Fruit fly (Drosophila melanogaster) whole organism, prepupa: ENCODE measurements around the gene CG1951.
A peak's percentile ranks its signal among the peaks of the same experiment; 100 is the strongest.

Experiments
- Blimp-1 ChIP-seq: fragments of 200-800 bp; sonication (Bioruptor generic); optimal IDR thresholded peaks from 3 replicates; lab custom pipeline; 2017; ENCODE audit warnings: missing biosample characterization, missing genetic modification characterization, mild to moderate bottlenecking, moderate library complexity, missing genetic modification reagents
- CG10669 ChIP-seq: fragments of 200-800 bp; sonication (Bioruptor generic); optimal IDR thresholded peaks from 3 replicates; lab custom pipeline; 2018; ENCODE audit warnings: missing biosample characterization, mild to moderate bottlenecking, missing genetic modification characterization, moderate library complexity
- CG11294 ChIP-seq: fragments of 200-800 bp; sonication (Bioruptor generic); IDR thresholded peaks from 2 replicates; pipeline ENCODE4 v1.3.6; 2022; ENCODE audit warnings: missing biosample characterization, missing genetic modification characterization
- CG11762 ChIP-seq: fragments of 200-800 bp; sonication (Bioruptor generic); optimal IDR thresholded peaks from 3 replicates; lab custom pipeline; 2016; ENCODE audit warnings: missing biosample characterization, missing genetic modification characterization; ENCODE audit not compliant: insufficient read depth
- CG11902 ChIP-seq: fragments of 200-800 bp; sonication (Bioruptor generic); optimal IDR thresholded peaks from 3 replicates; lab custom pipeline; 2016; ENCODE audit warnings: missing biosample characterization, missing genetic modification characterization
- CG15336 ChIP-seq: fragments of 200-800 bp; sonication (Bioruptor generic); IDR thresholded peaks from 2 replicates; pipeline ENCODE4 v1.3.6; 2022; ENCODE audit warnings: missing biosample characterization, missing genetic modification characterization
- CG1621 ChIP-seq: fragments of 200-800 bp; sonication (Bioruptor generic); optimal IDR thresholded peaks from 3 replicates; lab custom pipeline; 2018; ENCODE audit warnings: missing biosample characterization, mild to moderate bottlenecking, missing genetic modification characterization
- CG3032 ChIP-seq: fragments of 200-800 bp; optimal IDR thresholded peaks from 2 replicates; lab custom pipeline; 2019; ENCODE audit warnings: missing biosample characterization, mild to moderate bottlenecking, missing genetic modification characterization, moderate library complexity
- CG31627 ChIP-seq: fragments of 200-800 bp; sonication (Bioruptor generic); optimal IDR thresholded peaks from 3 replicates; lab custom pipeline; 2016; ENCODE audit warnings: missing biosample characterization, missing genetic modification characterization
- CG34406 ChIP-seq: fragments of 200-800 bp; sonication (Bioruptor generic); optimal IDR thresholded peaks from 3 replicates; lab custom pipeline; 2016; ENCODE audit warnings: missing biosample characterization, missing genetic modification characterization
- CG3919 ChIP-seq: fragments of 200-800 bp; sonication (Bioruptor generic); optimal IDR thresholded peaks from 3 replicates; lab custom pipeline; 2016; ENCODE audit warnings: missing biosample characterization, missing genetic modification characterization
- CG6163 ChIP-seq: fragments of 200-800 bp; sonication (Bioruptor generic); IDR thresholded peaks from 3 replicates; pipeline ENCODE4 v1.3.6; 2022; ENCODE audit warnings: missing biosample characterization, missing genetic modification characterization
- CG6276 ChIP-seq: fragments of 200-800 bp; sonication (Bioruptor generic); optimal IDR thresholded peaks from 2 replicates; lab custom pipeline; 2017; ENCODE audit warnings: missing biosample characterization, mild to moderate bottlenecking, missing genetic modification characterization
- CG6808 ChIP-seq: fragments of 200-800 bp; sonication (Bioruptor generic); optimal IDR thresholded peaks from 3 replicates; lab custom pipeline; 2017; ENCODE audit warnings: missing biosample characterization, missing genetic modification characterization, mild to moderate bottlenecking, moderate library complexity, missing genetic modification reagents
- CG6854 ChIP-seq: fragments of 200-800 bp; sonication (Bioruptor generic); optimal IDR thresholded peaks from 2 replicates; lab custom pipeline; 2017; ENCODE audit warnings: missing biosample characterization, mild to moderate bottlenecking, missing genetic modification characterization
- CG7368 ChIP-seq: fragments of 200-800 bp; sonication (Bioruptor generic); optimal IDR thresholded peaks from 3 replicates; lab custom pipeline; 2016; ENCODE audit warnings: missing biosample characterization, missing genetic modification characterization
- CG8119 ChIP-seq: fragments of 200-800 bp; sonication (Bioruptor generic); IDR thresholded peaks from 3 replicates; pipeline ENCODE4 v1.3.6; 2022; ENCODE audit warnings: missing biosample characterization, missing genetic modification characterization
- CG8319 ChIP-seq: fragments of 200-800 bp; sonication (Bioruptor generic); optimal IDR thresholded peaks from 3 replicates; lab custom pipeline; 2016; ENCODE audit warnings: missing biosample characterization, missing genetic modification characterization
- CG9139 ChIP-seq: fragments of 200-800 bp; sonication (Bioruptor generic); optimal IDR thresholded peaks from 3 replicates; lab custom pipeline; 2017; ENCODE audit warnings: missing biosample characterization, mild to moderate bottlenecking, missing genetic modification characterization
- Eip78C ChIP-seq: fragments of 200-800 bp; sonication (Bioruptor generic); peaks from one replicate; lab custom pipeline; 2016; ENCODE audit warnings: missing biosample characterization, missing genetic modification characterization
- Eip93F ChIP-seq: fragments of 200-800 bp; sonication (Bioruptor generic); optimal IDR thresholded peaks from 2 replicates; lab custom pipeline; 2016; ENCODE audit warnings: missing biosample characterization, mild to moderate bottlenecking, missing genetic modification characterization
- Gug ChIP-seq: fragments of 200-800 bp; sonication (Bioruptor generic); IDR thresholded peaks from 2 replicates; pipeline ENCODE4 v1.3.6; 2022; ENCODE audit warnings: missing biosample characterization, missing genetic modification characterization
- Hr38 ChIP-seq: sonication (Bioruptor generic); optimal IDR thresholded peaks from 2 replicates; lab custom pipeline; 2016; ENCODE audit warnings: missing biosample characterization, missing genetic modification characterization
- Hr39 ChIP-seq: fragments of 200-800 bp; sonication (Bioruptor generic); optimal IDR thresholded peaks from 2 replicates; lab custom pipeline; 2016; ENCODE audit warnings: missing biosample characterization, missing genetic modification characterization
- Hr4 ChIP-seq: fragments of 200-800 bp; sonication (Bioruptor generic); optimal IDR thresholded peaks from 3 replicates; lab custom pipeline; 2016; ENCODE audit warnings: missing biosample characterization, missing genetic modification characterization
- Lpt ChIP-seq: fragments of 200-800 bp; sonication (Bioruptor generic); optimal IDR thresholded peaks from 3 replicates; lab custom pipeline; 2016; ENCODE audit warnings: missing biosample characterization, missing genetic modification characterization
- Met ChIP-seq: fragments of 200-800 bp; sonication (Bioruptor generic); optimal IDR thresholded peaks from 3 replicates; lab custom pipeline; 2016; ENCODE audit warnings: missing biosample characterization, missing genetic modification characterization
- Sox102F ChIP-seq: fragments of 200-800 bp; sonication (Bioruptor generic); optimal IDR thresholded peaks from 2 replicates; lab custom pipeline; 2016; ENCODE audit warnings: missing biosample characterization, mild to moderate bottlenecking, missing genetic modification characterization
- Sox14 ChIP-seq: fragments of 200-800 bp; sonication (Bioruptor generic); optimal IDR thresholded peaks from 3 replicates; lab custom pipeline; 2016; ENCODE audit warnings: missing biosample characterization, missing genetic modification characterization
- Sox15 ChIP-seq: fragments of 200-800 bp; sonication (Bioruptor generic); optimal IDR thresholded peaks from 3 replicates; lab custom pipeline; 2016; ENCODE audit warnings: missing biosample characterization, missing genetic modification characterization
- dac ChIP-seq: fragments of 200-800 bp; sonication (Bioruptor generic); optimal IDR thresholded peaks from 2 replicates; lab custom pipeline; 2017; ENCODE audit warnings: missing biosample characterization, mild to moderate bottlenecking, missing genetic modification characterization
- dsx ChIP-seq: fragments of 200-800 bp; optimal IDR thresholded peaks from 3 replicates; lab custom pipeline; 2019; ENCODE audit warnings: missing biosample characterization, mild to moderate bottlenecking, missing genetic modification characterization, moderate library complexity; ENCODE audit not compliant: poor library complexity, severe bottlenecking
- eg ChIP-seq: fragments of 200-800 bp; sonication (Bioruptor generic); IDR thresholded peaks from 3 replicates; pipeline ENCODE4 v1.3.6; 2022; ENCODE audit warnings: missing biosample characterization, missing genetic modification characterization
- esn ChIP-seq: fragments of 200-800 bp; sonication (Bioruptor generic); optimal IDR thresholded peaks from 2 replicates; lab custom pipeline; 2016; ENCODE audit warnings: missing biosample characterization, mild to moderate bottlenecking, missing genetic modification characterization, moderate library complexity
- fkh ChIP-seq: fragments of 200-800 bp; sonication (Bioruptor generic); optimal IDR thresholded peaks from 3 replicates; lab custom pipeline; 2017; ENCODE audit warnings: missing biosample characterization, mild to moderate bottlenecking, missing genetic modification characterization, moderate library complexity
- lz ChIP-seq: fragments of 200-800 bp; sonication (Bioruptor generic); optimal IDR thresholded peaks from 3 replicates; lab custom pipeline; 2016; ENCODE audit warnings: missing biosample characterization, missing genetic modification characterization
- net ChIP-seq: fragments of 200-800 bp; sonication (Bioruptor generic); optimal IDR thresholded peaks from 3 replicates; lab custom pipeline; 2016; ENCODE audit warnings: missing biosample characterization, missing genetic modification characterization
- pdm3 ChIP-seq: fragments of 200-800 bp; sonication (Bioruptor generic); optimal IDR thresholded peaks from 3 replicates; lab custom pipeline; 2016; ENCODE audit warnings: missing biosample characterization, missing genetic modification characterization
- salr ChIP-seq, 2 experiments: fragments of 200-800 bp; sonication (Bioruptor generic); optimal IDR thresholded peaks; 3 replicates each; lab custom pipeline; 2016 to 2018; ENCODE audit warnings: missing biosample characterization in 2 of 2, missing genetic modification characterization in 2 of 2, mild to moderate bottlenecking in 1 of 2
- spab ChIP-seq: fragments of 200-800 bp; sonication (Bioruptor generic); optimal IDR thresholded peaks from 2 replicates; lab custom pipeline; 2017; ENCODE audit warnings: missing biosample characterization, mild to moderate bottlenecking, missing genetic modification characterization, missing genetic modification reagents
- ss ChIP-seq, 2 experiments: fragments of 200-800 bp; sonication (Bioruptor generic); optimal IDR thresholded peaks; 2 replicates in 1 of 2; 3 replicates in 1 of 2; lab custom pipeline; 2017 to 2018; ENCODE audit warnings: mild to moderate bottlenecking in 2 of 2, missing biosample characterization in 2 of 2, missing genetic modification characterization in 2 of 2, moderate library complexity in 1 of 2
- svp ChIP-seq: fragments of 200-800 bp; sonication (Bioruptor generic); peaks from one replicate; lab custom pipeline; 2016; ENCODE audit warnings: missing biosample characterization, missing genetic modification characterization
- topi ChIP-seq: fragments of 200-800 bp; sonication (Bioruptor generic); optimal IDR thresholded peaks from 3 replicates; lab custom pipeline; 2016; ENCODE audit warnings: missing biosample characterization, missing genetic modification characterization
- vri ChIP-seq: fragments of 200-800 bp; sonication (Bioruptor generic); optimal IDR thresholded peaks from 3 replicates; lab custom pipeline; 2016; ENCODE audit warnings: missing biosample characterization, mild to moderate bottlenecking, missing genetic modification characterization

The CG1951 gene

DNA sequence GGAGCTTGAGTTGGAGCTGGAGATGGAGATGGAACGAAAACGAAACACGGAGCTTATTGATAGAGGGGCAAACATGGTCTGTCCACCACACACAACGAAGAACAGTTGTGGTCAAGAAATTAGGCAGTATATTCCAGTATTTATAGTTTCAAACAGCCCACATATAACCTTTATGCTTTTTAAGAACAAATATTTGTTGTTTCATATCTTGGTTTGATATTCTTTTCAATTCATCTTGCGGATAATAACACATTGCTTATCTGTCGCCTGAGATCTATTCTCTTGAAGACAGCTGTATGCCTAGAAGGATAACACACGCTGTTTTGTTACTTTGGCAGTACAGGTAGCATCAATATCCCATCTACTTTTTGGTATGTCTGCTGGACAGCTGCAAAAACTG, 45.8 kb downstream of the CG1951 start (continued):
- TF ChIP-seq esn (GFP tag; lab: Kevin White, UChicago), result no peak
- TF ChIP-seq CG31627, result no peak
- no peak for TF ChIP-seq pdm3 (GFP tag; lab: Kevin White, UChicago)
- no peak for TF ChIP-seq net
- no peak for TF ChIP-seq Gug (GFP tag; lab: Robert Waterston, UW)
- TF ChIP-seq CG34406 (GFP tag; lab: Kevin White, UChicago), result no peak
- no peak for TF ChIP-seq eg
- no peak for TF ChIP-seq CG8319 (GFP tag; lab: Kevin White, UChicago)
- TF ChIP-seq CG11902, result no peak
- no peak for TF ChIP-seq svp (GFP tag; lab: Kevin White, UChicago)
- peak; percentile 63; the same call in 2 of the 3 replicates for TF ChIP-seq CG6163 (GFP tag; lab: Robert Waterston, UW)
- no peak for TF ChIP-seq CG1621
- TF ChIP-seq, all 60 proteins: peak for 18

DNA sequence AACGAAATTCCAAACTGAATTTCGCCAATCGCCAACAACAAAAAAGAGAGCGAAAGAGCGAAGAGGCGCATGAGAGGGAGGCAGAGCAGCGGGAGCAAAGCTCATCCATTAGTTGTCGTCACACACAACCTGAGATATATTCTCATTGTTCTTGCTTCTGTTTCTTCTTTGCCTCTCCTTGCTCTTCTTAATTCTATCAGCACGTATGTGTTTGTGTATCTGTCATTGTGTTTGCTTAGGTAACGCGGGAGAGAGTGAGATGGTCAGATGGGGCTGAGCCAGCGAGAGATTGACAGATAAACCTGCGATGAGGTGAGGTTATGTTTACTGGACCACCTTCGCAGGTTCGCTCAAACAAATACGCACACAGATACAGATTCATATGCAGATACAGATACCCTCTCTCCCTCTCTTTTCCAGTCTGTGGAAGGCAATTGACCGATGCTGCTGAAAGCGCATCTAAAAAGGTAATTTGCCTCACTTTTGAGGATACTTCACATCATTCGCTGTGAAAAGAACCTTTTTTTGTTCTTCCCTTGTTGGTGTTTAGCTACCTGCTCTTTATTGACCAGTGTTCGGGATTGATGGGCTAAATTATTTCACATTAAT, 47.1 kb downstream of the CG1951 start:
- 0 out of 3 replicates have a peak, but pooled peaks have one; percentile 27 for TF ChIP-seq CG8119
- peak; percentile 88 for TF ChIP-seq fkh (GFP tag; lab: Kevin White, UChicago)
- TF ChIP-seq Eip78C (GFP tag; lab: Kevin White, UChicago), result peak; percentile 68
- peak; percentile 9 for TF ChIP-seq spab
- TF ChIP-seq net, result peak; percentile 20
- TF ChIP-seq Sox102F (GFP tag; lab: Kevin White, UChicago), result peak; percentile 44
- TF ChIP-seq CG6163 (GFP tag; lab: Robert Waterston, UW), result 0 out of 3 replicates have a peak, but pooled peaks have one; percentile 29
- TF ChIP-seq Sox15 (GFP tag; lab: Kevin White, UChicago), result no peak
- peak in 1 of 2 experiments; percentile 45 for TF ChIP-seq salr (GFP tag; optimal IDR thresholded peaks at IDR 0.05; lab: Kevin White, UChicago)
- TF ChIP-seq topi, result peak; percentile 7
- no peak for TF ChIP-seq CG11294 (GFP tag; lab: Robert Waterston, UW)
- TF ChIP-seq CG6808 (GFP tag; lab: Kevin White, UChicago), result peak; percentile 57
- 0 out of 3 replicates have a peak, but pooled peaks have one; percentile 45 for TF ChIP-seq eg
- TF ChIP-seq dsx (GFP tag; lab: Kevin White, UChicago), result peak; percentile 57
- peak; percentile 19 for TF ChIP-seq CG10669 (GFP tag; lab: Kevin White, UChicago)
- no peak for TF ChIP-seq pdm3 (GFP tag; lab: Kevin White, UChicago)
- TF ChIP-seq CG15336 (GFP tag; lab: Robert Waterston, UW), result peak; percentile 35; the same call in 1 of the 2 replicates
- no peak for TF ChIP-seq dac (GFP tag; lab: Kevin White, UChicago)
- peak; percentile 27 for TF ChIP-seq esn (GFP tag; lab: Kevin White, UChicago)
- peak; percentile 15 for TF ChIP-seq CG6276
- peak; percentile 56 for TF ChIP-seq Sox14 (GFP tag; lab: Kevin White, UChicago)
- no peak for TF ChIP-seq Eip93F (GFP tag; lab: Kevin White, UChicago)
- no peak for TF ChIP-seq Met (GFP tag; lab: Kevin White, UChicago)
- no peak for TF ChIP-seq CG8319 (GFP tag; lab: Kevin White, UChicago)
- TF ChIP-seq CG9139, result peak; percentile 57
- no peak for TF ChIP-seq Hr38 (GFP tag; lab: Kevin White, UChicago)
- peak; percentile 66 for TF ChIP-seq vri
- peak; percentile 55 for TF ChIP-seq Blimp-1 (GFP tag; lab: Kevin White, UChicago)
- peak; percentile 52 to 58 for TF ChIP-seq ss (GFP tag; optimal IDR thresholded peaks at IDR 0.05; lab: Kevin White, UChicago)
- peak; percentile 68 for TF ChIP-seq CG6854 (GFP tag; lab: Kevin White, UChicago)
- TF ChIP-seq CG11762 (GFP tag; lab: Kevin White, UChicago), result no peak
- peak; percentile 1 for TF ChIP-seq Lpt (GFP tag; lab: Kevin White, UChicago)
- TF ChIP-seq CG1621, result peak; percentile 27
- no peak for TF ChIP-seq lz (GFP tag; lab: Kevin White, UChicago)
- no peak for TF ChIP-seq Hr39 (GFP tag; lab: Kevin White, UChicago)
- TF ChIP-seq CG7368 (GFP tag; lab: Kevin White, UChicago), result peak; percentile 10
- peak; percentile 28 for TF ChIP-seq CG3919
- TF ChIP-seq Hr4 (GFP tag; lab: Kevin White, UChicago), result no peak
- TF ChIP-seq svp (GFP tag; lab: Kevin White, UChicago), result peak; percentile 95
- peak; percentile 25 for TF ChIP-seq CG3032 (tag; lab: Kevin White, UChicago)
